Worm (Caenorhabditis elegans): ENCODE data around the gene sri-72.

ce11 chrV:600231-600630 lies 32.2 kb upstream of the sri-72 start, which contains the start of gene nhr-251:
- no peak for TF ChIP-seq W03F9.2 (tag; optimal IDR thresholded peaks at IDR 0.05)
- no peak for TF ChIP-seq him-1 (tag; optimal IDR thresholded peaks at IDR 0.05)

Data from whole organism, L4/young adult.